Worm (Caenorhabditis elegans) whole organism, L4 larva: ENCODE data around the gene Y41D4B.6.

Experiments
- D1046.2 ChIP-seq: fragments of 200-800 bp; sonication (Bioruptor generic); IDR thresholded peaks from 2 replicates; pipeline ENCODE4 v1.3.6; 2022; ENCODE audit warnings: missing genetic modification characterization, missing compliant biosample characterization
- F44E2.7 ChIP-seq: fragments of 200-800 bp; sonication (Bioruptor generic); IDR thresholded peaks from 2 replicates; pipeline ENCODE4 v2.1.2; 2022; ENCODE audit warnings: missing genetic modification characterization, missing compliant biosample characterization
- F49E8.2 ChIP-seq: sonication (generic microtip); optimal IDR thresholded peaks from 2 replicates; lab custom pipeline; 2016; ENCODE audit warnings: missing compliant biosample characterization, mild to moderate bottlenecking, missing genetic modification characterization, borderline replicate concordance
- Y48G9A.11 ChIP-seq: fragments of 200-800 bp; sonication (Bioruptor generic); IDR thresholded peaks from 2 replicates; pipeline ENCODE4 v1.3.6; 2022; ENCODE audit warnings: missing genetic modification reagents, missing genetic modification characterization, missing compliant biosample characterization
- Y5F2A.4 ChIP-seq: fragments of 200-800 bp; sonication (Bioruptor generic); optimal IDR thresholded peaks from 2 replicates; lab custom pipeline; 2018; ENCODE audit warnings: mild to moderate bottlenecking, missing genetic modification characterization, missing compliant biosample characterization
- Y75B8A.6 ChIP-seq: fragments of 200-800 bp; sonication (Bioruptor generic); IDR thresholded peaks from 2 replicates; pipeline ENCODE4 v1.3.6; 2022; ENCODE audit warnings: missing genetic modification reagents, missing genetic modification characterization, missing compliant biosample characterization
- aha-1 ChIP-seq: fragments of 150-350 bp; peaks from one replicate; lab custom pipeline; 2014; ENCODE audit warnings: missing biosample characterization, missing genetic modification characterization
- aly-2 ChIP-seq: sonication (generic microtip); optimal IDR thresholded peaks from 2 replicates; lab custom pipeline; 2018; ENCODE audit warnings: missing biosample characterization, missing genetic modification characterization
- ama-1 ChIP-seq: fragments of 150-350 bp; optimal IDR thresholded peaks from 2 replicates; lab custom pipeline; 2014; ENCODE audit warnings: inconsistent platforms, mixed read lengths
- arid-1 ChIP-seq: fragments of 200-800 bp; sonication (Bioruptor generic); conservative IDR thresholded peaks from 2 replicates; pipeline ENCODE4 v1.3.6; 2022; ENCODE audit warnings: missing genetic modification reagents, missing genetic modification characterization, missing compliant biosample characterization
- attf-4 ChIP-seq: sonication (generic microtip); optimal IDR thresholded peaks from 3 replicates; lab custom pipeline; 2017; ENCODE audit warnings: missing biosample characterization, missing genetic modification characterization
- ceh-28 ChIP-seq: fragments of 150-350 bp; optimal IDR thresholded peaks from 2 replicates; lab custom pipeline; 2014; ENCODE audit warnings: missing biosample characterization, missing genetic modification reagents, missing genetic modification characterization
- ctbp-1 ChIP-seq: fragments of 200-800 bp; sonication (Bioruptor generic); IDR thresholded peaks from 2 replicates; pipeline ENCODE4 v1.3.6; 2022; ENCODE audit warnings: missing genetic modification reagents, missing genetic modification characterization, missing compliant biosample characterization
- daf-16 ChIP-seq, 3 experiments: sonication (generic microtip); optimal IDR thresholded peaks; 2 replicates each; lab custom pipeline; 2016 to 2017; ENCODE audit warnings: missing genetic modification characterization in 3 of 3, missing genetic modification reagents in 3 of 3, mild to moderate bottlenecking in 2 of 3, missing compliant biosample characterization in 2 of 3, missing biosample characterization in 1 of 3, moderate library complexity in 1 of 3
- dmd-9 ChIP-seq: fragments of 200-800 bp; sonication (Bioruptor generic); IDR thresholded peaks from 2 replicates; pipeline ENCODE4 v1.3.6; 2022; ENCODE audit warnings: missing genetic modification reagents, missing genetic modification characterization, missing compliant biosample characterization
- duxl-1 ChIP-seq: sonication (generic microtip); optimal IDR thresholded peaks from 2 replicates; lab custom pipeline; 2016; ENCODE audit warnings: mild to moderate bottlenecking, missing genetic modification characterization, moderate library complexity, missing compliant biosample characterization; ENCODE audit not compliant: poor library complexity
- gei-8 ChIP-seq: fragments of 200-800 bp; sonication (Bioruptor generic); optimal IDR thresholded peaks from 2 replicates; lab custom pipeline; 2018; ENCODE audit warnings: mild to moderate bottlenecking, missing genetic modification characterization, missing compliant biosample characterization
- jun-1 ChIP-seq: fragments of 150-350 bp; optimal IDR thresholded peaks from 2 replicates; lab custom pipeline; 2014; ENCODE audit warnings: missing biosample characterization, missing genetic modification reagents, missing genetic modification characterization
- lim-7 ChIP-seq: fragments of 200-800 bp; sonication (Bioruptor generic); IDR thresholded peaks from 2 replicates; pipeline ENCODE4 v1.3.6; 2022; ENCODE audit warnings: missing genetic modification characterization, missing compliant biosample characterization
- lin-38 ChIP-seq: fragments of 200-800 bp; sonication (Bioruptor generic); IDR thresholded peaks from 2 replicates; pipeline ENCODE4 v1.3.6; 2022; ENCODE audit warnings: missing genetic modification reagents, missing genetic modification characterization, missing compliant biosample characterization
- lir-3 ChIP-seq: sonication (generic microtip); optimal IDR thresholded peaks from 2 replicates; lab custom pipeline; 2016; ENCODE audit warnings: mild to moderate bottlenecking, missing genetic modification characterization, missing compliant biosample characterization
- madf-5 ChIP-seq, 2 experiments: fragments of 200-800 bp; sonication (Bioruptor generic); IDR thresholded peaks; 2 replicates each; pipeline ENCODE4 v1.3.6; 2022; ENCODE audit warnings: missing compliant biosample characterization in 2 of 2, missing genetic modification characterization in 2 of 2
- mdt-29 ChIP-seq: fragments of 200-800 bp; sonication (Bioruptor generic); IDR thresholded peaks from 2 replicates; pipeline ENCODE4 v1.3.6; 2022; ENCODE audit warnings: missing genetic modification reagents, missing genetic modification characterization, missing compliant biosample characterization
- mep-1 ChIP-seq: fragments of 150-350 bp; sonication (generic microtip); optimal IDR thresholded peaks from 3 replicates; lab custom pipeline; 2014; ENCODE audit warnings: missing biosample characterization, missing genetic modification characterization
- mxl-2 ChIP-seq: fragments of 200-800 bp; sonication (Bioruptor generic); conservative IDR thresholded peaks from 2 replicates; pipeline ENCODE4 v1.3.6; 2022; ENCODE audit warnings: missing genetic modification reagents, missing genetic modification characterization, missing compliant biosample characterization
- nhr-11 ChIP-seq: fragments of 150-350 bp; optimal IDR thresholded peaks from 2 replicates; lab custom pipeline; 2014; ENCODE audit warnings: missing biosample characterization, missing genetic modification characterization
- nhr-111 ChIP-seq: fragments of 200-800 bp; sonication (Bioruptor generic); optimal IDR thresholded peaks from 2 replicates; lab custom pipeline; 2018; ENCODE audit warnings: mild to moderate bottlenecking, missing genetic modification characterization, missing compliant biosample characterization
- nhr-48 ChIP-seq: sonication (generic microtip); optimal IDR thresholded peaks from 2 replicates; lab custom pipeline; 2016; ENCODE audit warnings: mild to moderate bottlenecking, missing genetic modification characterization, missing compliant biosample characterization
- pha-4 ChIP-seq, 2 experiments: fragments of 150-350 bp in 1 of 2; fragments of 200-800 bp in 1 of 2; sonication (Bioruptor generic) in 1 of 2; IDR thresholded peaks in 1 of 2; optimal IDR thresholded peaks in 1 of 2; 2 replicates each; pipeline versions ENCODE4 v1.3.6 to Lab custom; 2014 to 2022; ENCODE audit warnings: missing genetic modification characterization in 2 of 2, missing genetic modification reagents in 2 of 2, missing biosample characterization in 1 of 2, missing compliant biosample characterization in 1 of 2
- pqm-1 ChIP-seq: sonication (generic microtip); optimal IDR thresholded peaks from 2 replicates; lab custom pipeline; 2017; ENCODE audit warnings: missing biosample characterization, missing genetic modification characterization
- snpc-1.2 ChIP-seq: fragments of 200-800 bp; sonication (Bioruptor generic); IDR thresholded peaks from 2 replicates; pipeline ENCODE4 v1.3.6; 2022; ENCODE audit warnings: missing genetic modification reagents, missing genetic modification characterization, missing compliant biosample characterization
- unc-62 ChIP-seq, 3 experiments: fragments of 150-350 bp in 1 of 3; sonication (generic microtip); optimal IDR thresholded peaks in 2 of 3; peaks in 1 of 3; 1 replicate in 1 of 3; 2 replicates in 2 of 3; lab custom pipeline; 2014 to 2017; ENCODE audit warnings: missing biosample characterization in 3 of 3, missing genetic modification characterization in 3 of 3, missing genetic modification reagents in 3 of 3, missing genotype in 1 of 3
- vab-7 ChIP-seq: fragments of 200-800 bp; sonication (Bioruptor generic); IDR thresholded peaks from 2 replicates; pipeline ENCODE4 v1.3.6; 2022; ENCODE audit warnings: missing genetic modification reagents, missing genetic modification characterization, missing compliant biosample characterization
- zip-2 ChIP-seq: fragments of 150-350 bp; optimal IDR thresholded peaks from 2 replicates; lab custom pipeline; 2014; ENCODE audit warnings: missing biosample characterization, missing genetic modification characterization
- ztf-7 ChIP-seq: fragments of 150-350 bp; optimal IDR thresholded peaks from 2 replicates; lab custom pipeline; 2014; ENCODE audit warnings: missing biosample characterization, missing genetic modification characterization

Gene Y41D4B.6

ce11 chrIV:1659045-1659741 lies 25.6 kb downstream of the Y41D4B.6 start, which contains the start of gene rps-28 (continued):
- TF ChIP-seq Y5F2A.4 (GFP tag; lab: Kevin White, UChicago) (peak; percentile 28), unc-62 (GFP tag; optimal IDR thresholded peaks at IDR 0.05 in 1 of 2; lab: Kevin White, UChicago) (peak in 1 of 2 experiments; percentile 92), unc-62 (tag; optimal IDR thresholded peaks at IDR 0.05; lab: Kevin White, UChicago) (no peak), lir-3 (tag; lab: Kevin White, UChicago) (no peak), lim-7 (GFP tag; lab: Robert Waterston, UW) (peak; percentile 66; the same call in 1 of the 2 replicates), ama-1 (lab: Kevin White, UChicago) (peak; percentile 84), pqm-1 (tag; lab: Kevin White, UChicago) (peak; percentile 63)
- TF ChIP-seq, all 104 proteins: peak for 77

- TF ChIP-seq Y75B8A.6 (GFP tag; lab: Robert Waterston, UW): 0 out of 2 replicates have a peak, but pooled peaks have one; percentile 10
- TF ChIP-seq vab-7 (GFP tag; lab: Robert Waterston, UW): 0 out of 2 replicates have a peak, but pooled peaks have one; percentile 29
- 0 out of 2 replicates have a peak, but pooled peaks have one; percentile 47 for TF ChIP-seq mdt-29
- no peak for TF ChIP-seq nhr-111 (GFP tag; lab: Kevin White, UChicago)
- no peak for TF ChIP-seq attf-4
- peak; percentile 56; the same call in 1 of the 2 replicates for TF ChIP-seq Y48G9A.11 (GFP tag; lab: Robert Waterston, UW)
- no peak for TF ChIP-seq nhr-11 (tag; lab: Kevin White, UChicago)
- TF ChIP-seq aha-1 (tag; lab: Kevin White, UChicago): peak; percentile 28
- 0 out of 2 replicates have a peak, but pooled peaks have one; percentile 7 for TF ChIP-seq arid-1 (GFP tag; lab: Robert Waterston, UW)
Measured at ce11 chrIV:1659978-1660377, 26.4 kb downstream of the Y41D4B.6 start, which contains the start of gene Y41D4B.4. Y41D4B.4 (plus strand) TSS chrIV:1660110.

DNA sequence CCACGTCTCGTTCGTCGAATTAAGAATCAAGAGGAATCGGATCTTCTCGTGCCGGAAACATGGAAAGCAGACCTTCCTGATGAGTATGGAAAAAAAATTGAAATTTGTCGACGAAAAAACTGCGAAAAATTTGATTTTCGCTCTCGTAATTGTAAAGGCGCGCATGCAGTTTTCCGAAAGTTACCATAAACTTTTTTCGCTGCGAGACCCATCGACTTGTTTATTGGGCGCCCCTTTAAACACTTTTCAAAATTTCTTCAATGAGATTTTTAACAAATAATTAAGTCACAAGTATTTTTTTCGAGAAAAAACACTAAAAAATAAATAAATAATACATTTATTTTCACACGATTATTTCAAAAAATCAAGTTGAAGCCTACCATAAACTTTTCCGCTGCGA lies 27.2 kb downstream of the Y41D4B.6 start:
- TF ChIP-seq daf-16 (GFP tag; optimal IDR thresholded peaks at IDR 0.05; lab: Kevin White, UChicago): no peak
- TF ChIP-seq daf-16 (tag; optimal IDR thresholded peaks at IDR 0.05; lab: Kevin White, UChicago): no peak
- TF ChIP-seq unc-62 (GFP tag; optimal IDR thresholded peaks at IDR 0.05 in 1 of 2; lab: Kevin White, UChicago): peak in 1 of 2 experiments; percentile 76
- no peak for TF ChIP-seq unc-62 (tag; optimal IDR thresholded peaks at IDR 0.05; lab: Kevin White, UChicago)

DNA sequence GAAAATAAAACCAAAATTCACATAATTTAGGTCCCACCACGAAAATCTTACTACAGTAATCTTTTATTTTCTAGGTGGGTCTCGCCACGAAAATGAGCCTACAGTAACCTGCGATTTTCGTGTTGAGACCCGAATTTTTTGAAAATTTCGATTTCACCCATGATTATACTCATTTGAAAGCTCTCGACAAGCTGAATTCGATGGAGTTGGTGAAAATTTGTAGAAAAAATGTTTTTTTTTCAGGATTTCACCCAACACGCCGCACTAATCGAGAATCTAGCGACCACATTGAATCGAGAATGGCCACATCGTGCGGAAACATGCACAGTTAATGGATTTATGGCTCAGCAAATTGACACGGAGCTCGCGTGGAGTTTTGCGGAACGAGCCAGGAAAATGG lies 29.3 kb downstream of the Y41D4B.6 start:
- TF ChIP-seq jun-1 (no peak), aly-2 (tag; lab: Kevin White, UChicago) (no peak), aha-1 (tag; lab: Kevin White, UChicago) (peak; percentile 65), unc-62 (GFP tag; optimal IDR thresholded peaks at IDR 0.05 in 1 of 2; lab: Kevin White, UChicago) (peak in 1 of 2 experiments; percentile 65), unc-62 (tag; optimal IDR thresholded peaks at IDR 0.05; lab: Kevin White, UChicago) (no peak), F49E8.2 (tag; lab: Kevin White, UChicago) (no peak)

- no peak for TF ChIP-seq mep-1 (tag; lab: Kevin White, UChicago)
- no peak for TF ChIP-seq madf-5 (GFP tag; IDR thresholded peaks at IDR 0.05; lab: Robert Waterston, UW)
Measured at ce11 chrIV:1672398-1672797, 38.9 kb downstream of the Y41D4B.6 start, which contains the start of gene Y41D4B.1. Y41D4B.1 (plus strand) TSS chrIV:1672698.

- no peak for TF ChIP-seq gei-8 (GFP tag; lab: Kevin White, UChicago)
- peak; percentile 75 for TF ChIP-seq ceh-28 (tag; lab: Kevin White, UChicago)
Measured at ce11 chrIV:1676926-1677325, 43.4 kb downstream of the Y41D4B.6 start.

ce11 chrIV:1679227-1679626 lies 45.7 kb downstream of the Y41D4B.6 start:
- no peak for TF ChIP-seq F49E8.2 (tag; lab: Kevin White, UChicago)
- no peak for TF ChIP-seq D1046.2 (GFP tag; lab: Robert Waterston, UW)
- 0 out of 2 replicates have a peak, but pooled peaks have one; percentile 14 for TF ChIP-seq snpc-1.2 (GFP tag; lab: Robert Waterston, UW)
- TF ChIP-seq lin-38 (GFP tag; lab: Robert Waterston, UW): no peak
- TF ChIP-seq F44E2.7: no peak
- TF ChIP-seq mxl-2 (GFP tag; lab: Robert Waterston, UW): no peak
- TF ChIP-seq Y48G9A.11 (GFP tag; lab: Robert Waterston, UW): peak; percentile 51; the same call in 1 of the 2 replicates
- no peak for TF ChIP-seq pha-4 (GFP tag; IDR thresholded peaks at IDR 0.05; lab: Robert Waterston, UW)
- TF ChIP-seq pha-4 (tag; optimal IDR thresholded peaks at IDR 0.05; lab: Kevin White, UChicago): no peak
- TF ChIP-seq ctbp-1 (GFP tag; lab: Robert Waterston, UW): no peak
- TF ChIP-seq ztf-7 (tag; lab: Kevin White, UChicago): no peak
- no peak for TF ChIP-seq duxl-1 (tag; lab: Kevin White, UChicago)
- TF ChIP-seq nhr-48 (tag; lab: Kevin White, UChicago): no peak
- TF ChIP-seq attf-4: no peak
- no peak for TF ChIP-seq zip-2
- no peak for TF ChIP-seq dmd-9 (GFP tag; lab: Robert Waterston, UW)
